Worm (Caenorhabditis elegans): ENCODE measurements around the gene C16H3.3.

DNA sequence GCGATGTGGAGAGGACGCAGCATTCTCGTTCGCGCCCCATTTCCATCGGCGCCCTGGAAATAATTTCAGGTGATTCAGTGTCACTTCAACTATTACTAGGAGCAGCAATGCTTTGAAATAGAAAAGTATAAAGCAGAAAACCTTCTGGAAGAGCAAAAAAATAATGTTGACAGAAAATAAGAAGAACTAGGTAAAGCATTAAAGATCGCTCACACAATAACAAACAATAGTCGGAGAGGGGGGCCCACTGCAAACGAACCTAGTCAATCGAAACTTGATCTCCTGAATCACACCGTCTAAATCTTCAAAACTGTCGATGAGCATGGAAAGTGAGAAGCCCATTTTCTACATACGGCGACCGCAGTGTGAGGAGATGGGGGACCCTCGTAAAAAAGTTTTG lies 18.1 kb upstream of the C16H3.3 start:
- TF ChIP-seq W03F9.2 (tag; optimal IDR thresholded peaks at IDR 0.05) (no peak), him-1 (tag; optimal IDR thresholded peaks at IDR 0.05) (no peak), dao-5 (tag; optimal IDR thresholded peaks at IDR 0.05) (no peak)
